Worm (Caenorhabditis elegans) whole organism, L2 larva: ENCODE results near the gene F58F6.6.

ENCODE experiments used
- R02D3.7 ChIP-seq: fragments of 150-350 bp; optimal IDR thresholded peaks from 2 replicates; lab custom pipeline; 2014; ENCODE audit warnings: missing biosample characterization, missing genetic modification characterization
- Y55F3AM.14 ChIP-seq: fragments of 200-800 bp; sonication (Bioruptor generic); optimal IDR thresholded peaks from 2 replicates; lab custom pipeline; 2018; ENCODE audit warnings: mild to moderate bottlenecking, missing genetic modification characterization, missing compliant biosample characterization
- aly-2 ChIP-seq: fragments of 150-350 bp; optimal IDR thresholded peaks from 2 replicates; lab custom pipeline; 2014; ENCODE audit warnings: missing biosample characterization, missing genetic modification characterization
- ama-1 ChIP-seq: fragments of 150-350 bp; optimal IDR thresholded peaks from 2 replicates; lab custom pipeline; 2018; ENCODE audit warnings: inconsistent platforms
- crh-2 ChIP-seq: sonication (generic microtip); optimal IDR thresholded peaks from 2 replicates; lab custom pipeline; 2017; ENCODE audit warnings: missing biosample characterization, missing genetic modification characterization
- egl-27 ChIP-seq: sonication (generic microtip); optimal IDR thresholded peaks from 3 replicates; lab custom pipeline; 2017; ENCODE audit warnings: missing biosample characterization, missing genetic modification reagents, missing genetic modification characterization
- elt-3 ChIP-seq: sonication (generic microtip); optimal IDR thresholded peaks from 2 replicates; lab custom pipeline; 2017; ENCODE audit warnings: missing biosample characterization, missing genetic modification characterization
- gmeb-1 ChIP-seq: fragments of 150-350 bp; optimal IDR thresholded peaks from 2 replicates; lab custom pipeline; 2014; ENCODE audit warnings: missing biosample characterization, missing genetic modification characterization
- lsy-2 ChIP-seq, 2 experiments: fragments of 150-350 bp in 1 of 2; sonication (generic microtip) in 1 of 2; optimal IDR thresholded peaks; 2 replicates each; lab custom pipeline; 2014 to 2017; ENCODE audit warnings: missing biosample characterization in 2 of 2, missing genetic modification characterization in 2 of 2
- mdl-1 ChIP-seq, 2 experiments: fragments of 150-350 bp in 1 of 2; sonication (generic microtip) in 1 of 2; optimal IDR thresholded peaks; 2 replicates each; lab custom pipeline; 2017; ENCODE audit warnings: missing biosample characterization in 2 of 2, missing genetic modification characterization in 2 of 2
- skn-1 ChIP-seq: sonication (generic microtip); optimal IDR thresholded peaks from 2 replicates; lab custom pipeline; 2017; ENCODE audit warnings: missing biosample characterization, missing genetic modification characterization
- snpc-4 ChIP-seq: fragments of 150-350 bp; optimal IDR thresholded peaks from 2 replicates; lab custom pipeline; 2014; ENCODE audit warnings: missing biosample characterization, missing genetic modification characterization

DNA sequence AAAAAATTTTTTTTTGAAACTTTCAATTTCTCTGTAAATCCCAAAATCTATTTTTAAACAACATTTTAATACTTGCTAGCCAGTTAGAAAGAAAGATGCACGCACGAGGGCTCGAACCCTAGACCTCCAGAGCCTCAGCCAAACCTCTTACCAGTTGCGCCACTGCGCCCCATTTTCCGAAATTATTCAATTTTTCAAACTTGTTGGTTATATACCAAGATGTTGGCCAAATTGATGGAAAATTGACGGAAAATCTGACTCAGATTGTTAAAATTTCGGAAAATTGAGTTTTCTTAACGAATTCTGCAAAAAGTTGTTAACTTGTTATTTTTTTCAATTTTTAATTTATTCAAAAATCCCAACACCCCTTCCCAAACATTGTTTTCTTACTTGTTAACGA is 24.9 kb downstream of the F58F6.6 start:
- TF ChIP-seq egl-27 (tag; lab: Kevin White, UChicago) (no peak), elt-3 (no peak), skn-1 (tag; lab: Kevin White, UChicago) (no peak), aly-2 (tag; lab: Kevin White, UChicago) (no peak), gmeb-1 (tag; lab: Kevin White, UChicago) (no peak), crh-2 (tag; lab: Kevin White, UChicago) (no peak), snpc-4 (tag; lab: Kevin White, UChicago) (no peak), ama-1 (lab: Kevin White, UChicago) (no peak), mdl-1 (tag; optimal IDR thresholded peaks at IDR 0.05; lab: Kevin White, UChicago) (no peak), Y55F3AM.14 (GFP tag; lab: Kevin White, UChicago) (no peak), R02D3.7 (tag; lab: Kevin White, UChicago) (no peak), lsy-2 (tag; optimal IDR thresholded peaks at IDR 0.05; lab: Kevin White, UChicago) (no peak)
